Fruit fly (Drosophila melanogaster) whole organism, embryonic: ENCODE results near the gene Tsf1.

Experiments used
- Asciz ChIP-seq: fragments of 200-800 bp; sonication (Bioruptor generic); optimal IDR thresholded peaks from 2 replicates; lab custom pipeline; 2017; ENCODE audit warnings: missing biosample characterization, mild to moderate bottlenecking, missing genetic modification characterization, missing genetic modification reagents
- Atf3 ChIP-seq: fragments of 200-800 bp; sonication (Bioruptor generic); optimal IDR thresholded peaks from 3 replicates; lab custom pipeline; 2016; ENCODE audit warnings: missing biosample characterization, missing genetic modification characterization
- CG12071 ChIP-seq: fragments of 200-800 bp; sonication (Bioruptor generic); optimal IDR thresholded peaks from 3 replicates; lab custom pipeline; 2018; ENCODE audit warnings: missing biosample characterization, mild to moderate bottlenecking, missing genetic modification characterization
- CG12104 ChIP-seq: fragments of 200-800 bp; sonication (Bioruptor generic); optimal IDR thresholded peaks from 3 replicates; lab custom pipeline; 2016; ENCODE audit warnings: missing biosample characterization, missing genetic modification characterization
- CG12219 ChIP-seq: fragments of 200-800 bp; sonication (Bioruptor generic); optimal IDR thresholded peaks from 3 replicates; lab custom pipeline; 2018; ENCODE audit warnings: missing biosample characterization, mild to moderate bottlenecking, missing genetic modification characterization
- CG14050 ChIP-seq: fragments of 200-800 bp; sonication (Bioruptor generic); IDR thresholded peaks from 3 replicates; pipeline ENCODE4 v1.3.6; 2022; ENCODE audit warnings: missing biosample characterization, missing genetic modification characterization
- CG15269 ChIP-seq: fragments of 200-800 bp; sonication (Bioruptor generic); optimal IDR thresholded peaks from 2 replicates; lab custom pipeline; 2018; ENCODE audit warnings: missing biosample characterization, mild to moderate bottlenecking, missing genetic modification characterization, moderate library complexity
- CG15514 ChIP-seq: fragments of 200-800 bp; sonication (Bioruptor generic); optimal IDR thresholded peaks from 3 replicates; lab custom pipeline; 2017; ENCODE audit warnings: missing biosample characterization, missing genetic modification characterization, mild to moderate bottlenecking, moderate library complexity, missing genetic modification reagents
- CG1602 ChIP-seq: fragments of 200-800 bp; sonication (Bioruptor generic); optimal IDR thresholded peaks from 3 replicates; lab custom pipeline; 2016; ENCODE audit warnings: missing biosample characterization, missing genetic modification characterization
- CG16813 ChIP-seq: fragments of 200-800 bp; sonication (Bioruptor generic); IDR thresholded peaks from 3 replicates; pipeline ENCODE4 v1.3.6; 2022; ENCODE audit warnings: missing biosample characterization, missing genetic modification characterization; ENCODE audit not compliant: partially characterized antibody
- CG17385 ChIP-seq: fragments of 200-800 bp; sonication (Bioruptor generic); optimal IDR thresholded peaks from 3 replicates; lab custom pipeline; 2018; ENCODE audit warnings: missing biosample characterization, mild to moderate bottlenecking, missing genetic modification characterization
- CG2199 ChIP-seq: fragments of 200-800 bp; sonication (Bioruptor generic); IDR thresholded peaks from 3 replicates; pipeline ENCODE4 v1.3.6; 2022; ENCODE audit warnings: missing biosample characterization, missing genetic modification characterization
- CG32772 ChIP-seq: fragments of 200-800 bp; sonication (Bioruptor generic); IDR thresholded peaks from 2 replicates; pipeline ENCODE4 v1.3.6; 2022; ENCODE audit warnings: missing biosample characterization, missing genetic modification characterization
- CG8281 ChIP-seq: fragments of 200-800 bp; sonication (Bioruptor generic); optimal IDR thresholded peaks from 2 replicates; lab custom pipeline; 2018; ENCODE audit warnings: missing biosample characterization, mild to moderate bottlenecking, missing genetic modification characterization, moderate library complexity
- CG9437 ChIP-seq: fragments of 200-800 bp; sonication (Bioruptor generic); optimal IDR thresholded peaks from 2 replicates; lab custom pipeline; 2018; ENCODE audit warnings: missing biosample characterization, mild to moderate bottlenecking, missing genetic modification characterization
- CHES-1-like ChIP-seq: fragments of 200-800 bp; sonication (Bioruptor generic); optimal IDR thresholded peaks from 2 replicates; lab custom pipeline; 2016; ENCODE audit warnings: missing biosample characterization, missing genetic modification characterization
- Dbx ChIP-seq: fragments of 200-800 bp; sonication (Bioruptor generic); IDR thresholded peaks from 3 replicates; pipeline ENCODE4 v1.3.6; 2022; ENCODE audit warnings: missing biosample characterization, missing genetic modification characterization
- Dfd ChIP-seq, 2 experiments: fragments of >200 bp; optimal IDR thresholded peaks; 2 replicates each; lab custom pipeline; 2017; ENCODE audit warnings: missing biosample characterization in 2 of 2, missing genetic modification characterization in 2 of 2
- Doc3 ChIP-seq: fragments of 200-800 bp; sonication (Bioruptor generic); IDR thresholded peaks from 3 replicates; pipeline ENCODE4 v1.3.6; 2022; ENCODE audit warnings: missing biosample characterization, missing genetic modification characterization; ENCODE audit not compliant: partially characterized antibody
- Lpt ChIP-seq: fragments of >200 bp; optimal IDR thresholded peaks from 2 replicates; lab custom pipeline; 2018; ENCODE audit warnings: missing biosample characterization, missing genetic modification characterization
- Mad ChIP-seq: fragments of 200-800 bp; sonication (Bioruptor generic); optimal IDR thresholded peaks from 2 replicates; lab custom pipeline; 2016; ENCODE audit warnings: missing biosample characterization, missing genetic modification characterization
- Nf-YA ChIP-seq: fragments of 200-800 bp; sonication (Bioruptor generic); IDR thresholded peaks from 2 replicates; pipeline ENCODE4 v1.3.6; 2022; ENCODE audit warnings: missing biosample characterization, missing genetic modification characterization
- Optix ChIP-seq: fragments of 200-800 bp; sonication (Bioruptor generic); IDR thresholded peaks from 3 replicates; pipeline ENCODE4 v1.3.6; 2022; ENCODE audit warnings: missing biosample characterization, missing genetic modification characterization
- Six4 ChIP-seq: fragments of 200-800 bp; sonication (Bioruptor generic); optimal IDR thresholded peaks from 2 replicates; lab custom pipeline; 2016; ENCODE audit warnings: missing biosample characterization, missing genetic modification characterization
- Taf1 ChIP-seq: fragments of 200-800 bp; sonication (Bioruptor generic); IDR thresholded peaks from 2 replicates; pipeline ENCODE4 v1.3.6; 2022; ENCODE audit warnings: missing biosample characterization, missing genetic modification characterization
- Trl ChIP-seq, 3 experiments: fragments of >200 bp in 2 of 3; fragments of 200-800 bp in 1 of 3; sonication (Bioruptor generic) in 1 of 3; optimal IDR thresholded peaks; 2 replicates in 1 of 3; 3 replicates in 2 of 3; lab custom pipeline; 2016 to 2017; ENCODE audit warnings: missing biosample characterization in 1 of 3, missing genetic modification characterization in 1 of 3
- aop ChIP-seq: fragments of 200-800 bp; sonication (Bioruptor generic); IDR thresholded peaks from 2 replicates; pipeline ENCODE4 v1.3.6; 2022; ENCODE audit warnings: missing biosample characterization, missing genetic modification characterization
- ap ChIP-seq: fragments of 200-800 bp; sonication (Bioruptor generic); IDR thresholded peaks from 2 replicates; pipeline ENCODE4 v1.3.6; 2022; ENCODE audit warnings: missing biosample characterization, missing genetic modification characterization
- ato ChIP-seq: fragments of 200-800 bp; sonication (Bioruptor generic); IDR thresholded peaks from 2 replicates; pipeline ENCODE4 v1.3.6; 2022; ENCODE audit warnings: missing biosample characterization, missing genetic modification characterization; ENCODE audit not compliant: partially characterized antibody
- br ChIP-seq: fragments of >200 bp; optimal IDR thresholded peaks from 2 replicates; lab custom pipeline; 2017
- caup ChIP-seq: fragments of 200-800 bp; sonication (Bioruptor generic); optimal IDR thresholded peaks from 3 replicates; lab custom pipeline; 2017; ENCODE audit warnings: missing biosample characterization, mild to moderate bottlenecking, missing genetic modification characterization, moderate library complexity; ENCODE audit not compliant: severe bottlenecking
- chinmo ChIP-seq: fragments of 200-800 bp; sonication (Bioruptor generic); IDR thresholded peaks from 4 replicates; pipeline ENCODE4 v1.3.6; 2022; ENCODE audit warnings: missing biosample characterization, missing genetic modification characterization; ENCODE audit not compliant: partially characterized antibody
- chn ChIP-seq: fragments of 200-800 bp; sonication (Bioruptor generic); optimal IDR thresholded peaks from 2 replicates; lab custom pipeline; 2016; ENCODE audit warnings: missing biosample characterization, missing genetic modification characterization
- corto ChIP-seq: fragments of 200-800 bp; sonication (Bioruptor generic); optimal IDR thresholded peaks from 2 replicates; lab custom pipeline; 2016; ENCODE audit warnings: missing biosample characterization, mild to moderate bottlenecking, missing genetic modification characterization, moderate library complexity
- cwo ChIP-seq: fragments of 200-800 bp; sonication (Bioruptor generic); optimal IDR thresholded peaks from 3 replicates; lab custom pipeline; 2017; ENCODE audit warnings: missing biosample characterization, missing genetic modification characterization, mild to moderate bottlenecking, moderate library complexity, missing genetic modification reagents
- dmrt11E ChIP-seq: fragments of 200-800 bp; sonication (Bioruptor generic); optimal IDR thresholded peaks from 3 replicates; lab custom pipeline; 2018; ENCODE audit warnings: missing biosample characterization, mild to moderate bottlenecking, missing genetic modification characterization, moderate library complexity
- dmrt99B ChIP-seq: fragments of 200-800 bp; sonication (Bioruptor generic); optimal IDR thresholded peaks from 2 replicates; lab custom pipeline; 2018; ENCODE audit warnings: missing biosample characterization, mild to moderate bottlenecking, missing genetic modification characterization, moderate library complexity
- eve ChIP-seq, 2 experiments: fragments of >200 bp; optimal IDR thresholded peaks; 2 replicates each; lab custom pipeline; 2017; ENCODE audit warnings: missing biosample characterization in 2 of 2, missing genetic modification characterization in 2 of 2
- exex ChIP-seq: fragments of 200-800 bp; sonication (Bioruptor generic); optimal IDR thresholded peaks from 4 replicates; lab custom pipeline; 2018; ENCODE audit warnings: missing biosample characterization, mild to moderate bottlenecking, missing genetic modification characterization, moderate library complexity
- gce ChIP-seq: fragments of 200-800 bp; sonication (Bioruptor generic); IDR thresholded peaks from 3 replicates; pipeline ENCODE4 v1.3.6; 2022; ENCODE audit warnings: missing biosample characterization, missing genetic modification characterization
- jumu ChIP-seq: fragments of 200-800 bp; sonication (Bioruptor generic); optimal IDR thresholded peaks from 3 replicates; lab custom pipeline; 2016; ENCODE audit warnings: missing biosample characterization, missing genetic modification characterization
- odd ChIP-seq: fragments of 200-800 bp; sonication (Bioruptor generic); optimal IDR thresholded peaks from 2 replicates; lab custom pipeline; 2017; ENCODE audit warnings: missing biosample characterization, mild to moderate bottlenecking, missing genetic modification characterization
- org-1 ChIP-seq: fragments of 200-800 bp; sonication (Bioruptor generic); optimal IDR thresholded peaks from 2 replicates; lab custom pipeline; 2017; ENCODE audit warnings: missing biosample characterization, missing genetic modification characterization
- p53 ChIP-seq: fragments of 200-800 bp; sonication (Bioruptor generic); optimal IDR thresholded peaks from 2 replicates; lab custom pipeline; 2016; ENCODE audit warnings: missing biosample characterization, missing genetic modification characterization
- run ChIP-seq: fragments of 200-800 bp; sonication (Bioruptor generic); optimal IDR thresholded peaks from 3 replicates; lab custom pipeline; 2018; ENCODE audit warnings: missing biosample characterization, mild to moderate bottlenecking, missing genetic modification characterization
- sr ChIP-seq: fragments of 200-800 bp; sonication (Bioruptor generic); IDR thresholded peaks from 3 replicates; pipeline ENCODE4 v1.3.6; 2022; ENCODE audit warnings: missing biosample characterization, missing genetic modification characterization
- ssp ChIP-seq: fragments of 200-800 bp; sonication (Bioruptor generic); IDR thresholded peaks from 2 replicates; pipeline ENCODE4 v1.3.6; 2022; ENCODE audit warnings: missing biosample characterization, missing genetic modification characterization
- wek ChIP-seq: fragments of 200-800 bp; sonication (Bioruptor generic); optimal IDR thresholded peaks from 3 replicates; lab custom pipeline; 2018; ENCODE audit warnings: missing biosample characterization, mild to moderate bottlenecking, missing genetic modification characterization, moderate library complexity

Gene Tsf1

DNA sequence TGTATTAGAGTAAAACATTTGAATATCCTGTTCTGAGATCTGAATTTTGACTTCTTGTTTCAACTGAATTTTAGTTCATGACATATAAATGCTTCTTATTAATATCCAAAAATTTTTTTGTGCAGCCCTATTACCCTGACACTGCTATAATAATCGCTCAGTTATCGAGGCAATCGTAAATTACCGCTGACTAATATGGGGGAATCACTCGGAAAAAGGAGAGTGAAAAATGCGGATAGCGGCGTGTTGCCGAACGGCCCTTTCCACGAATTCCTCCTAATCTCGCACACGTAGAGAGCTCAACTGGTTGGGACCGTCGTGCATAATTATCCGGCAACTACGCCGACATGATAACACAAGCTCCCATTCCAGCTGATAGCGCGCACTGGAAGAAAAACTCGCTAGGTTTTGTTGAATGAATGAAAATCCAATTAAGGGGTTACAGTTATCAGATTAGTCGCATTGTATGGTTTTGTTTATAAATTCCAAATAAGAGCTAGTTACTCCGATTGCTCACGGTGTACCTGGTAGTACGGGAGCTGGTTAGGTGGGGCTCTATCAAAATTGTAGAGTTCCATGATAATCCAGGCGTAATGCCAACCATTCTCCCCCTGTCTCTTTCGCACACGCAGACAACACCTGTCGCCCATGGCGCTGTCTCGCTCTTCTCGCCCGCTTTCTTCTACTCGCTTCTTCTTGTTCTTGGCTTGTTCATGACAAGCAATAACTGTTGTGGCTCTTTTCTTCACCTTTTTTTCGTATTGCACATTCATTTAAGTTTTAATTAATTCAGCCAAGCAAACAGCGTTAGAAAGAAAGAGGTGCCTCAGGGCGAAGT lies 18.9 kb upstream of the Tsf1 start (continued):
- TF ChIP-seq cwo (GFP tag; lab: Kevin White, UChicago) (peak; percentile 83), Dbx (GFP tag; lab: Robert Waterston, UW) (peak; percentile 91), run (tag; lab: Kevin White, UChicago) (no peak), CG32772 (GFP tag; lab: Robert Waterston, UW) (peak; percentile 54), CG17385 (GFP tag; lab: Kevin White, UChicago) (peak; percentile 62), odd (GFP tag; lab: Kevin White, UChicago) (peak; percentile 46), Taf1 (GFP tag; lab: Robert Waterston, UW) (peak; percentile 80), exex (tag; lab: Kevin White, UChicago) (peak; percentile 88), Asciz (no peak), Six4 (GFP tag; lab: Kevin White, UChicago) (no peak), CG9437 (peak; percentile 13), Trl (optimal IDR thresholded peaks at IDR 0.05; lab: Kevin White, UChicago) (no peak), Trl (GFP tag; optimal IDR thresholded peaks at IDR 0.05; lab: Kevin White, UChicago) (peak; percentile 72), CG2199 (peak; percentile 37; the same call in 1 of the 3 replicates), aop (GFP tag; lab: Robert Waterston, UW) (0 out of 2 replicates have a peak, but pooled peaks have one; percentile 63), p53 (GFP tag; lab: Kevin White, UChicago) (peak; percentile 48), Optix (peak; percentile 73; the same call in 2 of the 3 replicates), CHES-1-like (GFP tag; lab: Kevin White, UChicago) (peak; percentile 65), jumu (peak; percentile 78), CG12104 (GFP tag; lab: Kevin White, UChicago) (peak; percentile 35), CG15269 (peak; percentile 76), Nf-YA (GFP tag; lab: Robert Waterston, UW) (peak; percentile 49; the same call in 1 of the 2 replicates), sr (GFP tag; lab: Robert Waterston, UW) (no peak), Doc3 (GFP tag; lab: Robert Waterston, UW) (no peak), CG12219 (GFP tag; lab: Kevin White, UChicago) (peak; percentile 71), ssp (GFP tag; lab: Robert Waterston, UW) (peak; percentile 56; the same call in 1 of the 2 replicates), br (no peak), Lpt (GFP tag; lab: Kevin White, UChicago) (no peak), caup (GFP tag; lab: Kevin White, UChicago) (peak; percentile 76), CG1602 (GFP tag; lab: Kevin White, UChicago) (peak; percentile 18), CG16813 (no peak), Dfd (GFP tag; optimal IDR thresholded peaks at IDR 0.05; lab: Kevin White, UChicago) (no peak), dmrt11E (tag; lab: Kevin White, UChicago) (no peak), CG12071 (GFP tag; lab: Kevin White, UChicago) (peak; percentile 74), gce (GFP tag; lab: Robert Waterston, UW) (peak; percentile 69; the same call in 2 of the 3 replicates), chn (GFP tag; lab: Kevin White, UChicago) (peak; percentile 22), Atf3 (GFP tag; lab: Kevin White, UChicago) (peak; percentile 33), chinmo (GFP tag; lab: Robert Waterston, UW) (no peak), corto (GFP tag; lab: Kevin White, UChicago) (peak; percentile 0), CG14050 (peak; percentile 41; the same call in 2 of the 3 replicates), org-1 (GFP tag; lab: Kevin White, UChicago) (peak; percentile 62), CG15514 (peak; percentile 69), ap (GFP tag; lab: Robert Waterston, UW) (no peak), CG8281 (tag; lab: Kevin White, UChicago) (no peak), wek (GFP tag; lab: Kevin White, UChicago) (peak; percentile 38), ato (no peak), dmrt99B (tag; lab: Kevin White, UChicago) (peak; percentile 69), eve (GFP tag; optimal IDR thresholded peaks at IDR 0.05; lab: Kevin White, UChicago) (no peak), Mad (no peak)
